Fruit fly (Drosophila melanogaster) whole organism, adult: Measurements from ENCODE around the gene Ugalt.

ENCODE experiments used
- CG11617 ChIP-seq: fragments of 200-800 bp; sonication (Bioruptor generic); optimal IDR thresholded peaks from 2 replicates; lab custom pipeline; 2017; ENCODE audit warnings: mild to moderate bottlenecking, missing biosample characterization, missing genetic modification reagents, missing genetic modification characterization
- CG12768 ChIP-seq: fragments of 200-800 bp; sonication (Bioruptor generic); optimal IDR thresholded peaks from 2 replicates; lab custom pipeline; 2017; ENCODE audit warnings: missing biosample characterization, missing genetic modification characterization, mild to moderate bottlenecking, moderate library complexity, missing genetic modification reagents
- CG14711 ChIP-seq: fragments of 200-800 bp; sonication (Bioruptor generic); optimal IDR thresholded peaks from 2 replicates; lab custom pipeline; 2018; ENCODE audit warnings: missing biosample characterization, mild to moderate bottlenecking, missing genetic modification characterization, moderate library complexity
- CG1620 ChIP-seq: fragments of 200-800 bp; sonication (Bioruptor generic); optimal IDR thresholded peaks from 2 replicates; lab custom pipeline; 2016; ENCODE audit warnings: missing biosample characterization, missing genetic modification characterization
- CG33017 ChIP-seq: fragments of 200-800 bp; sonication (Bioruptor generic); optimal IDR thresholded peaks from 2 replicates; lab custom pipeline; 2018; ENCODE audit warnings: missing biosample characterization, mild to moderate bottlenecking, missing genetic modification characterization, moderate library complexity
- CG5204 ChIP-seq: fragments of 200-800 bp; sonication (Bioruptor generic); optimal IDR thresholded peaks from 2 replicates; lab custom pipeline; 2016; ENCODE audit warnings: missing biosample characterization, missing genetic modification characterization
- CG7045 ChIP-seq: fragments of 200-800 bp; sonication (Bioruptor generic); optimal IDR thresholded peaks from 2 replicates; lab custom pipeline; 2017; ENCODE audit warnings: missing biosample characterization, mild to moderate bottlenecking, missing genetic modification characterization
- CG7101 ChIP-seq: fragments of 200-800 bp; sonication (Bioruptor generic); optimal IDR thresholded peaks from 2 replicates; lab custom pipeline; 2018; ENCODE audit warnings: missing biosample characterization, mild to moderate bottlenecking, missing genetic modification characterization, moderate library complexity
- Clk ChIP-seq: fragments of 200-800 bp; sonication (Bioruptor generic); optimal IDR thresholded peaks from 2 replicates; lab custom pipeline; 2017; ENCODE audit warnings: missing biosample characterization, missing genetic modification characterization
- Crg-1 ChIP-seq: fragments of 200-800 bp; sonication (Bioruptor generic); optimal IDR thresholded peaks from 2 replicates; lab custom pipeline; 2016; ENCODE audit warnings: missing biosample characterization, missing genetic modification characterization
- Hr96 ChIP-seq: fragments of 200-800 bp; sonication (Bioruptor generic); optimal IDR thresholded peaks from 2 replicates; lab custom pipeline; 2016; ENCODE audit warnings: missing biosample characterization, missing genetic modification characterization
- Mnt ChIP-seq: fragments of 200-800 bp; sonication (Bioruptor generic); optimal IDR thresholded peaks from 2 replicates; lab custom pipeline; 2016; ENCODE audit warnings: missing biosample characterization, mild to moderate bottlenecking, missing genetic modification characterization
- bab1 ChIP-seq: fragments of 200-800 bp; sonication (Bioruptor generic); optimal IDR thresholded peaks from 3 replicates; lab custom pipeline; 2019; ENCODE audit warnings: missing biosample characterization, mild to moderate bottlenecking, missing genetic modification characterization, moderate library complexity
- cic ChIP-seq: fragments of 200-800 bp; sonication (Bioruptor generic); optimal IDR thresholded peaks from 2 replicates; lab custom pipeline; 2017; ENCODE audit warnings: missing biosample characterization, mild to moderate bottlenecking, missing genetic modification characterization, moderate library complexity
- cnc ChIP-seq, 2 experiments: fragments of >200 bp; optimal IDR thresholded peaks; 2 replicates each; lab custom pipeline; 2017
- kay ChIP-seq: fragments of 200-800 bp; sonication (Bioruptor generic); peaks from one replicate; lab custom pipeline; 2016; ENCODE audit warnings: missing biosample characterization, missing genetic modification characterization, borderline replicate concordance
- ovo ChIP-seq: fragments of 200-800 bp; sonication (Bioruptor generic); optimal IDR thresholded peaks from 2 replicates; lab custom pipeline; 2016; ENCODE audit warnings: missing biosample characterization, missing genetic modification characterization
- pad ChIP-seq: fragments of 200-800 bp; sonication (Bioruptor generic); optimal IDR thresholded peaks from 3 replicates; lab custom pipeline; 2017; ENCODE audit warnings: missing biosample characterization, missing genetic modification characterization, mild to moderate bottlenecking, moderate library complexity, missing genetic modification reagents
- tj ChIP-seq: fragments of 200-800 bp; sonication (Bioruptor generic); optimal IDR thresholded peaks from 3 replicates; lab custom pipeline; 2017; ENCODE audit warnings: missing biosample characterization, mild to moderate bottlenecking, missing genetic modification characterization, moderate library complexity
- toe ChIP-seq: fragments of 200-800 bp; sonication (Bioruptor generic); optimal IDR thresholded peaks from 2 replicates; lab custom pipeline; 2016; ENCODE audit warnings: missing biosample characterization, missing genetic modification characterization

The Ugalt gene

dm6 chrX:2713776-2714175 lies 10.1 kb upstream of the Ugalt start, which contains the start of the genes CG2685 and CG2694:
CG2685 (minus strand) TSS chrX:2713960.
CG2694 (plus strand) TSS chrX:2714079.
- TF ChIP-seq bab1 (GFP tag; lab: Kevin White, UChicago): peak; percentile 20
- TF ChIP-seq CG12768 (GFP tag; lab: Kevin White, UChicago): no peak
- no peak for TF ChIP-seq kay (GFP tag; lab: Kevin White, UChicago)
- TF ChIP-seq ovo: no peak
- TF ChIP-seq CG7045 (GFP tag; lab: Kevin White, UChicago): no peak
- peak; percentile 9 for TF ChIP-seq pad
- no peak for TF ChIP-seq CG11617 (GFP tag; lab: Kevin White, UChicago)
- TF ChIP-seq cic (GFP tag; lab: Kevin White, UChicago): no peak
- peak; percentile 0 for TF ChIP-seq CG1620 (GFP tag; lab: Kevin White, UChicago)
- no peak for TF ChIP-seq tj (GFP tag; lab: Kevin White, UChicago)
- no peak for TF ChIP-seq CG5204 (GFP tag; lab: Kevin White, UChicago)
- no peak for TF ChIP-seq Clk
- peak; percentile 20 for TF ChIP-seq CG7101 (tag; lab: Kevin White, UChicago)
- TF ChIP-seq Mnt: peak; percentile 45
- no peak for TF ChIP-seq toe (GFP tag; lab: Kevin White, UChicago)

DNA sequence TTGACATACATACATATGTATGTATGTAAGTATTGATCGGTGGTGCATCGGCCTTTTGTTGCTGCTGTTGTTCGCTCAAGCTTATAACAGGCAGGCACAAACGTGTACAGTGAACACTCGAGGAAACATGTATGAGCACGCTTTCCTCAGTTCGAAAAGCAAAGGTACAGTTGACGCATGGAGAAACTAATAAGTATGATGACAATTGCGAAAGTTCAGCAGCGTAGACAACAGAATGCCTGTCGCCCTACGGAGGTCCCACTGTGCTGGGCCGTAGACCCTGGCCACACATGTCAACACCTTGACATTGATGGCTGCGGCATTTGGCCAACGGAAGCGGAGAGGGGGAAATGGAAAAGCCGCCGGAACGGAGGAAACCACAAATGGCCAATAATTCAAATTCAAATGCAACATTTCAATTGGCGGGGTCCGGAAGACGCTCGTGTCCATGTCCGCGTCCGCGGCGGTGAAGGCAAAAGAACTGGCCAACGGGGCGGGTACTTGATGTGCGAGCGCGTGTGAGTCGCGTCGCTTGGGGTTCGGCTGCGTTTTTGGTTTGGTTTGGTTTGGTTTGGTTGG lies 4.6 kb upstream of the Ugalt start, which contains the start of gene CG2681:
CG2681 (plus strand) TSS at position 529 of the 579 bp plus-strand sequence.
- TF ChIP-seq pad (peak; percentile 1), CG1620 (GFP tag; lab: Kevin White, UChicago) (no peak), CG7101 (tag; lab: Kevin White, UChicago) (peak; percentile 42), ovo (no peak), bab1 (GFP tag; lab: Kevin White, UChicago) (no peak), Hr96 (GFP tag; lab: Kevin White, UChicago) (peak; percentile 18), CG7045 (GFP tag; lab: Kevin White, UChicago) (no peak), cnc (optimal IDR thresholded peaks at IDR 0.05; lab: Kevin White, UChicago) (no peak), CG33017 (no peak), tj (GFP tag; lab: Kevin White, UChicago) (no peak), kay (GFP tag; lab: Kevin White, UChicago) (no peak), CG14711 (no peak), toe (GFP tag; lab: Kevin White, UChicago) (peak; percentile 17), Mnt (peak; percentile 44), CG11617 (GFP tag; lab: Kevin White, UChicago) (peak; percentile 7), Crg-1 (GFP tag; lab: Kevin White, UChicago) (peak; percentile 9)

DNA sequence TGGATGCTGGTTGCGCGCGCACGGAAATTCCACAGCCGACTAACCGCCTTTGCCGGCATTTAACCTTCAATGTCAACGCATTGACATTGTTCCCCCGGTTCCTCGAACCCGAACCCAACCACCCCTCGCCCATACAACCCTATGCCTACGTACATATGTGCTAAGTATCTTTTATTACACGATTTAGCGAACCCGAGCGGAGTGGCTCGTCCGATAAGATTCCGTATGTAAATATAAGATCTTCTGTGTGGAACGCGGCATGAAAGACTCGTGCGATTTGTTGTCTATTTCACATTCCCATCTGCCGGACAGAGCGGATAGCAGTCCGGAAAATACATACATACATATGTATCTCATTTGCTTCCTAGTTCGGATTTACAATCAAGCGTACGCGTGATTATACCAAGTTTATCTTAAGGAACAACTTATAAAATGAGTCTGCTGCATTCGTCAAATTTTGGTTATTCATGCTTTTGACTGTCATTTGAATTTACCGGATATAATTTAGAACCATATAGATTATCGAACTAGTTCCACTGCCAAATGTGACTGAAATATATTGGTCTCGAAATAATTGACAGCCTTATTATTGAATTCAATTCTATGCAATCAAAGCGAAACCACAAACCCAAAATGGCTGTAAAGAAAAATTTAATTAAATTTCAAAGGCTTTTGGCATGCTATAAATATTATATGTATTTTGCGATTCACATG lies 3.9 kb upstream of the Ugalt start, which contains the start of gene CG2680:
CG2680 (minus strand) TSS at position 51 of the 714 bp plus-strand sequence.
- TF ChIP-seq CG7045 (GFP tag; lab: Kevin White, UChicago): no peak
- no peak for TF ChIP-seq CG33017
- TF ChIP-seq Hr96 (GFP tag; lab: Kevin White, UChicago): no peak
- no peak for TF ChIP-seq CG11617 (GFP tag; lab: Kevin White, UChicago)
- TF ChIP-seq bab1 (GFP tag; lab: Kevin White, UChicago): no peak
- TF ChIP-seq tj (GFP tag; lab: Kevin White, UChicago): no peak
- TF ChIP-seq CG7101 (tag; lab: Kevin White, UChicago): no peak
- no peak for TF ChIP-seq kay (GFP tag; lab: Kevin White, UChicago)
- TF ChIP-seq cic (GFP tag; lab: Kevin White, UChicago): no peak
- no peak for TF ChIP-seq CG1620 (GFP tag; lab: Kevin White, UChicago)
- TF ChIP-seq pad: no peak

- TF ChIP-seq tj (GFP tag; lab: Kevin White, UChicago) (no peak), bab1 (GFP tag; lab: Kevin White, UChicago) (peak; percentile 6)
These were observed 602 bp upstream of the Ugalt start, which contains the start of gene eIF2Bbeta for dm6 chrX:2704134-2704773. eIF2Bbeta (plus strand) TSS chrX:2704571.

dm6 chrX:2698064-2698894 lies 5.4 kb downstream of the Ugalt start, which contains the start of the genes Spg7 and Lint-O:
Spg7 (minus strand) TSS chrX:2698211.
Lint-O (plus strand) TSS chrX:2698701.
- TF ChIP-seq tj (GFP tag; lab: Kevin White, UChicago): peak; percentile 46
- TF ChIP-seq Hr96 (GFP tag; lab: Kevin White, UChicago): no peak
